Fruit fly (Drosophila melanogaster) whole organism, prepupa: ENCODE measurements around the gene CG11696.
A peak's percentile ranks its signal among the peaks of the same experiment; 100 is the strongest.

Experiments
- Blimp-1 ChIP-seq: fragments of 200-800 bp; sonication (Bioruptor generic); optimal IDR thresholded peaks from 3 replicates; lab custom pipeline; 2017; ENCODE audit warnings: missing biosample characterization, missing genetic modification characterization, mild to moderate bottlenecking, moderate library complexity, missing genetic modification reagents
- CG11294 ChIP-seq: fragments of 200-800 bp; sonication (Bioruptor generic); IDR thresholded peaks from 2 replicates; pipeline ENCODE4 v1.3.6; 2022; ENCODE audit warnings: missing biosample characterization, missing genetic modification characterization
- CG11762 ChIP-seq: fragments of 200-800 bp; sonication (Bioruptor generic); optimal IDR thresholded peaks from 3 replicates; lab custom pipeline; 2016; ENCODE audit warnings: missing biosample characterization, missing genetic modification characterization; ENCODE audit not compliant: insufficient read depth
- CG15336 ChIP-seq: fragments of 200-800 bp; sonication (Bioruptor generic); IDR thresholded peaks from 2 replicates; pipeline ENCODE4 v1.3.6; 2022; ENCODE audit warnings: missing biosample characterization, missing genetic modification characterization
- CG1621 ChIP-seq: fragments of 200-800 bp; sonication (Bioruptor generic); optimal IDR thresholded peaks from 3 replicates; lab custom pipeline; 2018; ENCODE audit warnings: missing biosample characterization, mild to moderate bottlenecking, missing genetic modification characterization
- CG16779 ChIP-seq: fragments of 200-800 bp; sonication (Bioruptor generic); optimal IDR thresholded peaks from 3 replicates; lab custom pipeline; 2017; ENCODE audit warnings: missing biosample characterization, mild to moderate bottlenecking, missing genetic modification characterization
- CG3032 ChIP-seq: fragments of 200-800 bp; optimal IDR thresholded peaks from 2 replicates; lab custom pipeline; 2019; ENCODE audit warnings: missing biosample characterization, mild to moderate bottlenecking, missing genetic modification characterization, moderate library complexity
- CG31627 ChIP-seq: fragments of 200-800 bp; sonication (Bioruptor generic); optimal IDR thresholded peaks from 3 replicates; lab custom pipeline; 2016; ENCODE audit warnings: missing biosample characterization, missing genetic modification characterization
- CG32006 ChIP-seq: fragments of 200-800 bp; sonication (Bioruptor generic); optimal IDR thresholded peaks from 3 replicates; lab custom pipeline; 2017; ENCODE audit warnings: missing biosample characterization, mild to moderate bottlenecking, missing genetic modification characterization
- CG34406 ChIP-seq: fragments of 200-800 bp; sonication (Bioruptor generic); optimal IDR thresholded peaks from 3 replicates; lab custom pipeline; 2016; ENCODE audit warnings: missing biosample characterization, missing genetic modification characterization
- CG3919 ChIP-seq: fragments of 200-800 bp; sonication (Bioruptor generic); optimal IDR thresholded peaks from 3 replicates; lab custom pipeline; 2016; ENCODE audit warnings: missing biosample characterization, missing genetic modification characterization
- CG6163 ChIP-seq: fragments of 200-800 bp; sonication (Bioruptor generic); IDR thresholded peaks from 3 replicates; pipeline ENCODE4 v1.3.6; 2022; ENCODE audit warnings: missing biosample characterization, missing genetic modification characterization
- CG6276 ChIP-seq: fragments of 200-800 bp; sonication (Bioruptor generic); optimal IDR thresholded peaks from 2 replicates; lab custom pipeline; 2017; ENCODE audit warnings: missing biosample characterization, mild to moderate bottlenecking, missing genetic modification characterization
- CG6854 ChIP-seq: fragments of 200-800 bp; sonication (Bioruptor generic); optimal IDR thresholded peaks from 2 replicates; lab custom pipeline; 2017; ENCODE audit warnings: missing biosample characterization, mild to moderate bottlenecking, missing genetic modification characterization
- CG8119 ChIP-seq: fragments of 200-800 bp; sonication (Bioruptor generic); IDR thresholded peaks from 3 replicates; pipeline ENCODE4 v1.3.6; 2022; ENCODE audit warnings: missing biosample characterization, missing genetic modification characterization
- CG8319 ChIP-seq: fragments of 200-800 bp; sonication (Bioruptor generic); optimal IDR thresholded peaks from 3 replicates; lab custom pipeline; 2016; ENCODE audit warnings: missing biosample characterization, missing genetic modification characterization
- CG8632 ChIP-seq: fragments of 200-800 bp; sonication (Bioruptor generic); optimal IDR thresholded peaks from 3 replicates; lab custom pipeline; 2016; ENCODE audit warnings: missing biosample characterization, missing genetic modification characterization
- CG9139 ChIP-seq: fragments of 200-800 bp; sonication (Bioruptor generic); optimal IDR thresholded peaks from 3 replicates; lab custom pipeline; 2017; ENCODE audit warnings: missing biosample characterization, mild to moderate bottlenecking, missing genetic modification characterization
- Eip75B ChIP-seq: fragments of 200-800 bp; sonication (Bioruptor generic); optimal IDR thresholded peaks from 3 replicates; lab custom pipeline; 2016; ENCODE audit warnings: missing biosample characterization, missing genetic modification characterization
- Eip78C ChIP-seq: fragments of 200-800 bp; sonication (Bioruptor generic); peaks from one replicate; lab custom pipeline; 2016; ENCODE audit warnings: missing biosample characterization, missing genetic modification characterization
- Ets96B ChIP-seq: fragments of 200-800 bp; optimal IDR thresholded peaks from 2 replicates; lab custom pipeline; 2019; ENCODE audit warnings: missing biosample characterization, mild to moderate bottlenecking, missing genetic modification characterization, moderate library complexity
- Lpt ChIP-seq: fragments of 200-800 bp; sonication (Bioruptor generic); optimal IDR thresholded peaks from 3 replicates; lab custom pipeline; 2016; ENCODE audit warnings: missing biosample characterization, missing genetic modification characterization
- Met ChIP-seq: fragments of 200-800 bp; sonication (Bioruptor generic); optimal IDR thresholded peaks from 3 replicates; lab custom pipeline; 2016; ENCODE audit warnings: missing biosample characterization, missing genetic modification characterization
- OdsH ChIP-seq: fragments of 200-800 bp; sonication (Bioruptor generic); optimal IDR thresholded peaks from 3 replicates; lab custom pipeline; 2016; ENCODE audit warnings: missing biosample characterization, missing genetic modification characterization
- Sox102F ChIP-seq: fragments of 200-800 bp; sonication (Bioruptor generic); optimal IDR thresholded peaks from 2 replicates; lab custom pipeline; 2016; ENCODE audit warnings: missing biosample characterization, mild to moderate bottlenecking, missing genetic modification characterization
- achi ChIP-seq: fragments of 200-800 bp; sonication (Bioruptor generic); optimal IDR thresholded peaks from 3 replicates; lab custom pipeline; 2016; ENCODE audit warnings: missing biosample characterization, missing genetic modification characterization
- dsx ChIP-seq: fragments of 200-800 bp; optimal IDR thresholded peaks from 3 replicates; lab custom pipeline; 2019; ENCODE audit warnings: missing biosample characterization, mild to moderate bottlenecking, missing genetic modification characterization, moderate library complexity; ENCODE audit not compliant: poor library complexity, severe bottlenecking
- eg ChIP-seq: fragments of 200-800 bp; sonication (Bioruptor generic); IDR thresholded peaks from 3 replicates; pipeline ENCODE4 v1.3.6; 2022; ENCODE audit warnings: missing biosample characterization, missing genetic modification characterization
- esn ChIP-seq: fragments of 200-800 bp; sonication (Bioruptor generic); optimal IDR thresholded peaks from 2 replicates; lab custom pipeline; 2016; ENCODE audit warnings: missing biosample characterization, mild to moderate bottlenecking, missing genetic modification characterization, moderate library complexity
- fd59A ChIP-seq: fragments of 200-800 bp; sonication (Bioruptor generic); optimal IDR thresholded peaks from 2 replicates; lab custom pipeline; 2017; ENCODE audit warnings: missing biosample characterization, mild to moderate bottlenecking, missing genetic modification characterization, missing genetic modification reagents
- fkh ChIP-seq: fragments of 200-800 bp; sonication (Bioruptor generic); optimal IDR thresholded peaks from 3 replicates; lab custom pipeline; 2017; ENCODE audit warnings: missing biosample characterization, mild to moderate bottlenecking, missing genetic modification characterization, moderate library complexity
- lz ChIP-seq: fragments of 200-800 bp; sonication (Bioruptor generic); optimal IDR thresholded peaks from 3 replicates; lab custom pipeline; 2016; ENCODE audit warnings: missing biosample characterization, missing genetic modification characterization
- net ChIP-seq: fragments of 200-800 bp; sonication (Bioruptor generic); optimal IDR thresholded peaks from 3 replicates; lab custom pipeline; 2016; ENCODE audit warnings: missing biosample characterization, missing genetic modification characterization
- pdm3 ChIP-seq: fragments of 200-800 bp; sonication (Bioruptor generic); optimal IDR thresholded peaks from 3 replicates; lab custom pipeline; 2016; ENCODE audit warnings: missing biosample characterization, missing genetic modification characterization
- salr ChIP-seq, 2 experiments: fragments of 200-800 bp; sonication (Bioruptor generic); optimal IDR thresholded peaks; 3 replicates each; lab custom pipeline; 2016 to 2018; ENCODE audit warnings: missing biosample characterization in 2 of 2, missing genetic modification characterization in 2 of 2, mild to moderate bottlenecking in 1 of 2
- spab ChIP-seq: fragments of 200-800 bp; sonication (Bioruptor generic); optimal IDR thresholded peaks from 2 replicates; lab custom pipeline; 2017; ENCODE audit warnings: missing biosample characterization, mild to moderate bottlenecking, missing genetic modification characterization, missing genetic modification reagents
- ss ChIP-seq, 2 experiments: fragments of 200-800 bp; sonication (Bioruptor generic); optimal IDR thresholded peaks; 2 replicates in 1 of 2; 3 replicates in 1 of 2; lab custom pipeline; 2017 to 2018; ENCODE audit warnings: mild to moderate bottlenecking in 2 of 2, missing biosample characterization in 2 of 2, missing genetic modification characterization in 2 of 2, moderate library complexity in 1 of 2
- svp ChIP-seq: fragments of 200-800 bp; sonication (Bioruptor generic); peaks from one replicate; lab custom pipeline; 2016; ENCODE audit warnings: missing biosample characterization, missing genetic modification characterization
- vri ChIP-seq: fragments of 200-800 bp; sonication (Bioruptor generic); optimal IDR thresholded peaks from 3 replicates; lab custom pipeline; 2016; ENCODE audit warnings: missing biosample characterization, mild to moderate bottlenecking, missing genetic modification characterization

Gene CG11696

dm6 chrX:11544110-11544950, 29.2 kb upstream of the CG11696 start (continued):
- TF ChIP-seq CG3919 (peak; percentile 20), eg (GFP tag; lab: Robert Waterston, UW) (peak; percentile 43; the same call in 1 of the 3 replicates), dsx (no peak), CG11762 (GFP tag; lab: Kevin White, UChicago) (no peak), vri (GFP tag; lab: Kevin White, UChicago) (peak; percentile 60), CG9139 (no peak), fkh (peak; percentile 51)

dm6 chrX:11544951-11545426, 28.5 kb upstream of the CG11696 start:
- TF ChIP-seq CG11294 (GFP tag; lab: Robert Waterston, UW) (no peak), dsx (no peak), fd59A (GFP tag; lab: Kevin White, UChicago) (no peak), CG32006 (GFP tag; lab: Kevin White, UChicago) (peak; percentile 7), fkh (no peak), esn (no peak), Lpt (GFP tag; lab: Kevin White, UChicago) (peak; percentile 44), CG34406 (GFP tag; lab: Kevin White, UChicago) (no peak), CG15336 (peak; percentile 7; the same call in 1 of the 2 replicates), eg (GFP tag; lab: Robert Waterston, UW) (peak; percentile 16; the same call in 1 of the 3 replicates), CG6276 (GFP tag; lab: Kevin White, UChicago) (peak; percentile 43), CG8119 (GFP tag; lab: Robert Waterston, UW) (peak; percentile 47; the same call in 2 of the 3 replicates), CG6163 (peak; percentile 53; the same call in 2 of the 3 replicates)

dm6 chrX:11546941-11547340, 26.6 kb upstream of the CG11696 start:
- TF ChIP-seq dsx (no peak), achi (GFP tag; lab: Kevin White, UChicago) (no peak), Eip78C (GFP tag; lab: Kevin White, UChicago) (no peak), lz (no peak), CG6163 (no peak), Eip75B (GFP tag; lab: Kevin White, UChicago) (no peak), CG3919 (no peak), fd59A (GFP tag; lab: Kevin White, UChicago) (no peak), CG6276 (GFP tag; lab: Kevin White, UChicago) (no peak), pdm3 (GFP tag; lab: Kevin White, UChicago) (no peak), CG15336 (no peak), svp (GFP tag; lab: Kevin White, UChicago) (no peak)

- TF ChIP-seq spab (GFP tag; lab: Kevin White, UChicago) (peak; percentile 13), CG8319 (GFP tag; lab: Kevin White, UChicago) (no peak), achi (GFP tag; lab: Kevin White, UChicago) (peak; percentile 66), CG3032 (peak; percentile 24), Ets96B (tag; lab: Kevin White, UChicago) (peak; percentile 27), svp (GFP tag; lab: Kevin White, UChicago) (peak; percentile 11), salr (GFP tag; optimal IDR thresholded peaks at IDR 0.05; lab: Kevin White, UChicago) (peak in 1 of 2 experiments; percentile 55), ss (GFP tag; optimal IDR thresholded peaks at IDR 0.05; lab: Kevin White, UChicago) (no peak), Blimp-1 (GFP tag; lab: Kevin White, UChicago) (no peak), Met (peak; percentile 2), CG6276 (GFP tag; lab: Kevin White, UChicago) (peak; percentile 74), CG1621 (tag; lab: Kevin White, UChicago) (peak; percentile 15), vri (GFP tag; lab: Kevin White, UChicago) (no peak), Eip75B (GFP tag; lab: Kevin White, UChicago) (peak; percentile 49), Sox102F (GFP tag; lab: Kevin White, UChicago) (no peak), fd59A (GFP tag; lab: Kevin White, UChicago) (no peak), dsx (no peak), net (peak; percentile 57), Eip78C (GFP tag; lab: Kevin White, UChicago) (peak; percentile 91), eg (GFP tag; lab: Robert Waterston, UW) (peak; percentile 70), CG32006 (GFP tag; lab: Kevin White, UChicago) (peak; percentile 83), CG3919 (peak; percentile 65), CG6854 (no peak), CG16779 (tag; lab: Kevin White, UChicago) (peak; percentile 37), fkh (peak; percentile 66), CG9139 (no peak), CG8119 (GFP tag; lab: Robert Waterston, UW) (peak; percentile 73; the same call in 2 of the 3 replicates), CG31627 (GFP tag; lab: Kevin White, UChicago) (peak; percentile 9), OdsH (GFP tag; lab: Kevin White, UChicago) (peak; percentile 52), CG11762 (GFP tag; lab: Kevin White, UChicago) (peak; percentile 3), Lpt (GFP tag; lab: Kevin White, UChicago) (peak; percentile 50), pdm3 (GFP tag; lab: Kevin White, UChicago) (peak; percentile 54), CG8632 (no peak)
Measured at dm6 chrX:11548701-11549100, 24.8 kb upstream of the CG11696 start.
